Worm (Caenorhabditis elegans): ENCODE data around the gene mltn-8.
A peak's percentile ranks its signal among the peaks of the same experiment; 100 is the strongest.

mltn-8 gene

ce11 chrV:415072-415471 is 35.0 kb upstream of the mltn-8 start:
- TF ChIP-seq tra-1 (GFP tag; IDR thresholded peaks at IDR 0.05) = no peak
- no peak for TF ChIP-seq ceh-62 (tag; optimal IDR thresholded peaks at IDR 0.05)
- no peak for TF ChIP-seq dmd-9 (GFP tag; IDR thresholded peaks at IDR 0.05)
- no peak for TF ChIP-seq ztf-11 (tag; optimal IDR thresholded peaks at IDR 0.05)
- no peak for TF ChIP-seq snpc-4 (tag; optimal IDR thresholded peaks at IDR 0.05)
- TF ChIP-seq nhr-237 (tag; optimal IDR thresholded peaks at IDR 0.05) = no peak
- TF ChIP-seq nhr-28 (tag; optimal IDR thresholded peaks at IDR 0.05) = peak; percentile 60
- TF ChIP-seq madf-5 (GFP tag; IDR thresholded peaks at IDR 0.05) = no peak
- TF ChIP-seq dve-1 (tag; optimal IDR thresholded peaks at IDR 0.05; ENCODE audit: insufficient read depth) = no peak
- TF ChIP-seq ceh-82 (tag; optimal IDR thresholded peaks at IDR 0.05) = no peak
- TF ChIP-seq Y48G9A.11 (GFP tag; IDR thresholded peaks at IDR 0.05) = no peak
- TF ChIP-seq unc-39 (tag; optimal IDR thresholded peaks at IDR 0.05) = no peak
- no peak for TF ChIP-seq nhr-6 (tag; optimal IDR thresholded peaks at IDR 0.05)
- TF ChIP-seq F37D6.2 (tag; optimal IDR thresholded peaks at IDR 0.05) = no peak
- no peak for TF ChIP-seq duxl-1 (tag; optimal IDR thresholded peaks at IDR 0.05; ENCODE audit: poor library complexity)
- TF ChIP-seq snpc-1.2 (GFP tag; IDR thresholded peaks at IDR 0.05) = no peak
- TF ChIP-seq lin-38 (GFP tag; IDR thresholded peaks at IDR 0.05) = no peak
- no peak for TF ChIP-seq mes-2 (tag; optimal IDR thresholded peaks at IDR 0.05; ENCODE audit: poor library complexity, severe bottlenecking)
- TF ChIP-seq nhr-77 (tag; optimal IDR thresholded peaks at IDR 0.05) = peak; percentile 54
- no peak for TF ChIP-seq madf-9 (GFP tag; conservative IDR thresholded peaks at IDR 0.05)
- no peak for TF ChIP-seq zfp-2 (tag; optimal IDR thresholded peaks at IDR 0.05)
- TF ChIP-seq D1046.2 (GFP tag; IDR thresholded peaks at IDR 0.05) = no peak
- TF ChIP-seq lin-15B (tag; optimal IDR thresholded peaks at IDR 0.05) = no peak
- TF ChIP-seq aly-2 (tag; optimal IDR thresholded peaks at IDR 0.05) = no peak
- TF ChIP-seq pqm-1 (tag; optimal IDR thresholded peaks at IDR 0.05) = peak; percentile 80
- no peak for TF ChIP-seq attf-4 (tag; optimal IDR thresholded peaks at IDR 0.05)
- TF ChIP-seq Y5F2A.4 (GFP tag; optimal IDR thresholded peaks at IDR 0.05) = no peak
- no peak for TF ChIP-seq nhr-102 (tag; optimal IDR thresholded peaks at IDR 0.05)
- no peak for TF ChIP-seq F44E2.7 (GFP tag; IDR thresholded peaks at IDR 0.05)
- no peak for TF ChIP-seq daf-16 (GFP tag; optimal IDR thresholded peaks at IDR 0.05)
- peak; percentile 47 for TF ChIP-seq daf-16 (tag; optimal IDR thresholded peaks at IDR 0.05)
- no peak for TF ChIP-seq hlh-11 (tag; optimal IDR thresholded peaks at IDR 0.05)
- no peak for TF ChIP-seq mxl-3 (GFP tag; optimal IDR thresholded peaks at IDR 0.05)
- no peak for TF ChIP-seq saeg-2 (GFP tag; IDR thresholded peaks at IDR 0.05)
- no peak for TF ChIP-seq gei-8 (GFP tag; optimal IDR thresholded peaks at IDR 0.05)
- TF ChIP-seq egl-43 (GFP tag; IDR thresholded peaks at IDR 0.05) = no peak
- TF ChIP-seq set-16 (GFP tag; IDR thresholded peaks at IDR 0.05) = no peak
- no peak for TF ChIP-seq spr-3 (GFP tag; optimal IDR thresholded peaks at IDR 0.05)
- no peak for TF ChIP-seq jun-1 (tag; optimal IDR thresholded peaks at IDR 0.05)
- no peak for TF ChIP-seq F26F4.8 (GFP tag; conservative IDR thresholded peaks at IDR 0.05)
- TF ChIP-seq nhr-76 (tag; optimal IDR thresholded peaks at IDR 0.05) = no peak
- TF ChIP-seq T20F7.1 (GFP tag; optimal IDR thresholded peaks at IDR 0.05) = no peak
- no peak for TF ChIP-seq mep-1 (tag; optimal IDR thresholded peaks at IDR 0.05)
- TF ChIP-seq pha-4 (GFP tag; IDR thresholded peaks at IDR 0.05) = no peak
- TF ChIP-seq pha-4 (tag; optimal IDR thresholded peaks at IDR 0.05) = no peak
- no peak for TF ChIP-seq fkh-10 (GFP tag; optimal IDR thresholded peaks at IDR 0.05)
- TF ChIP-seq fos-1 (tag; optimal IDR thresholded peaks at IDR 0.05) = no peak
- no peak for TF ChIP-seq ztf-7 (tag; optimal IDR thresholded peaks at IDR 0.05)
- TF ChIP-seq Y75B8A.6 (GFP tag; IDR thresholded peaks at IDR 0.05) = no peak
- peak; percentile 55; the same call in 1 of the 2 replicates for TF ChIP-seq dmd-6 (GFP tag; IDR thresholded peaks at IDR 0.05)
- no peak for TF ChIP-seq ces-1 (GFP tag; optimal IDR thresholded peaks at IDR 0.05)
- TF ChIP-seq php-3 (GFP tag; IDR thresholded peaks at IDR 0.05) = peak; percentile 61
- TF ChIP-seq mdl-1 (tag; optimal IDR thresholded peaks at IDR 0.05) = no peak
- TF ChIP-seq mxl-2 (GFP tag; conservative IDR thresholded peaks at IDR 0.05) = no peak
